Fruit fly (Drosophila melanogaster) whole organism, pupa: ENCODE results near the gene CG3630.
A peak's percentile ranks its signal among the peaks of the same experiment; 100 is the strongest.

Source experiments
- CG10348 ChIP-seq: fragments of 200-800 bp; sonication (Bioruptor generic); IDR thresholded peaks from 2 replicates; pipeline ENCODE4 v1.3.6; 2022; ENCODE audit warnings: missing biosample characterization, missing genetic modification characterization
- CG12605 ChIP-seq: fragments of 200-800 bp; sonication (Bioruptor generic); IDR thresholded peaks from 2 replicates; pipeline ENCODE4 v1.3.6; 2022; ENCODE audit warnings: missing biosample characterization, missing genetic modification characterization
- CG13204 ChIP-seq: fragments of 200-800 bp; sonication (Bioruptor generic); optimal IDR thresholded peaks from 2 replicates; lab custom pipeline; 2018; ENCODE audit warnings: missing biosample characterization, mild to moderate bottlenecking, missing genetic modification characterization, moderate library complexity
- CG14655 ChIP-seq: fragments of 200-800 bp; sonication (Bioruptor generic); optimal IDR thresholded peaks from 3 replicates; lab custom pipeline; 2017; ENCODE audit warnings: mild to moderate bottlenecking, missing biosample characterization, missing genetic modification reagents, missing genetic modification characterization
- CG15710 ChIP-seq: fragments of 200-800 bp; sonication (Bioruptor generic); optimal IDR thresholded peaks from 2 replicates; lab custom pipeline; 2018; ENCODE audit warnings: missing biosample characterization, mild to moderate bottlenecking, missing genetic modification characterization, moderate library complexity
- CG17806 ChIP-seq: fragments of 200-800 bp; sonication (Bioruptor generic); optimal IDR thresholded peaks from 2 replicates; lab custom pipeline; 2018; ENCODE audit warnings: missing biosample characterization, mild to moderate bottlenecking, missing genetic modification characterization, moderate library complexity
- CG32121 ChIP-seq: fragments of 200-800 bp; sonication (Bioruptor generic); IDR thresholded peaks from 2 replicates; pipeline ENCODE4 v1.3.6; 2022; ENCODE audit warnings: missing biosample characterization, missing genetic modification characterization
- CG34367 ChIP-seq: fragments of 200-800 bp; sonication (Bioruptor generic); optimal IDR thresholded peaks from 2 replicates; lab custom pipeline; 2018; ENCODE audit warnings: missing biosample characterization, mild to moderate bottlenecking, missing genetic modification characterization
- CG4496 ChIP-seq: fragments of 200-800 bp; sonication (Bioruptor generic); IDR thresholded peaks from 3 replicates; pipeline ENCODE4 v1.3.6; 2022; ENCODE audit warnings: missing biosample characterization, missing genetic modification characterization
- CG8159 ChIP-seq: fragments of 200-800 bp; sonication (Bioruptor generic); optimal IDR thresholded peaks from 3 replicates; lab custom pipeline; 2018; ENCODE audit warnings: missing biosample characterization, mild to moderate bottlenecking, missing genetic modification characterization, moderate library complexity
- CG8301 ChIP-seq: fragments of 200-800 bp; sonication (Bioruptor generic); optimal IDR thresholded peaks from 2 replicates; lab custom pipeline; 2018; ENCODE audit warnings: missing biosample characterization, mild to moderate bottlenecking, missing genetic modification characterization
- CG9948 ChIP-seq: fragments of 200-800 bp; sonication (Bioruptor generic); optimal IDR thresholded peaks from 2 replicates; lab custom pipeline; 2018; ENCODE audit warnings: missing biosample characterization, mild to moderate bottlenecking, missing genetic modification characterization, moderate library complexity
- D1 ChIP-seq: fragments of 200-800 bp; sonication (Bioruptor generic); optimal IDR thresholded peaks from 2 replicates; lab custom pipeline; 2018; ENCODE audit warnings: missing biosample characterization, mild to moderate bottlenecking, missing genetic modification characterization, moderate library complexity
- EcR ChIP-seq: fragments of 200-800 bp; sonication (Bioruptor generic); optimal IDR thresholded peaks from 3 replicates; lab custom pipeline; 2019; ENCODE audit warnings: missing biosample characterization, missing genetic modification characterization, mild to moderate bottlenecking, moderate library complexity, missing genetic modification reagents
- Ets98B ChIP-seq: fragments of 200-800 bp; sonication (Bioruptor generic); IDR thresholded peaks from 2 replicates; pipeline ENCODE4 v1.3.6; 2022; ENCODE audit warnings: missing biosample characterization, missing genetic modification characterization
- Pif1A ChIP-seq: fragments of 200-800 bp; sonication (Bioruptor generic); optimal IDR thresholded peaks from 3 replicates; lab custom pipeline; 2016; ENCODE audit warnings: missing biosample characterization, missing genetic modification characterization
- Pif1B ChIP-seq: fragments of 200-800 bp; sonication (Bioruptor generic); optimal IDR thresholded peaks from 3 replicates; lab custom pipeline; 2016; ENCODE audit warnings: missing biosample characterization, missing genetic modification characterization
- Snoo ChIP-seq: fragments of 200-800 bp; sonication (Bioruptor generic); optimal IDR thresholded peaks from 3 replicates; lab custom pipeline; 2017; ENCODE audit warnings: missing biosample characterization, mild to moderate bottlenecking, missing genetic modification characterization, inconsistent platforms
- fd96Ca ChIP-seq: fragments of 200-800 bp; sonication (Bioruptor generic); IDR thresholded peaks from 3 replicates; pipeline ENCODE4 v1.3.6; 2022; ENCODE audit warnings: missing biosample characterization, missing genetic modification characterization
- gl ChIP-seq: fragments of 200-800 bp; sonication (Bioruptor generic); optimal IDR thresholded peaks from 2 replicates; lab custom pipeline; 2018; ENCODE audit warnings: missing biosample characterization, mild to moderate bottlenecking, missing genetic modification characterization
- rn ChIP-seq: fragments of 200-800 bp; sonication (Bioruptor generic); IDR thresholded peaks from 2 replicates; pipeline ENCODE4 v1.3.6; 2022; ENCODE audit warnings: missing biosample characterization, missing genetic modification characterization

Gene CG3630

dm6 chrX:2135868-2136787 is 25.9 kb upstream of the CG3630 start:
- TF ChIP-seq Pif1B (no peak), CG9948 (tag; lab: Kevin White, UChicago) (no peak), CG15710 (no peak), CG10348 (GFP tag; lab: Robert Waterston, UW) (peak; percentile 43; the same call in 1 of the 2 replicates), fd96Ca (GFP tag; lab: Robert Waterston, UW) (peak; percentile 56), CG4496 (GFP tag; lab: Robert Waterston, UW) (peak; percentile 24; the same call in 1 of the 3 replicates), Snoo (tag; lab: Kevin White, UChicago) (no peak), CG17806 (tag; lab: Kevin White, UChicago) (no peak), rn (GFP tag; lab: Robert Waterston, UW) (no peak), CG32121 (GFP tag; lab: Robert Waterston, UW) (peak; percentile 7; the same call in 1 of the 2 replicates), gl (tag; lab: Kevin White, UChicago) (no peak), CG8301 (tag; lab: Kevin White, UChicago) (peak; percentile 7), CG12605 (GFP tag; lab: Robert Waterston, UW) (no peak), CG14655 (GFP tag; lab: Kevin White, UChicago) (no peak), CG34367 (tag; lab: Kevin White, UChicago) (no peak), Ets98B (no peak; the same call in 1 of the 2 replicates), EcR (GFP tag; lab: Kevin White, UChicago) (no peak), CG13204 (GFP tag; lab: Kevin White, UChicago) (no peak), CG8159 (tag; lab: Kevin White, UChicago) (peak; percentile 22), D1 (tag; lab: Kevin White, UChicago) (peak; percentile 22), Pif1A (GFP tag; lab: Kevin White, UChicago) (no peak)

dm6 chrX:2136831-2137452 is 25.1 kb upstream of the CG3630 start:
- TF ChIP-seq fd96Ca (GFP tag; lab: Robert Waterston, UW) (peak; percentile 100), CG8301 (tag; lab: Kevin White, UChicago) (peak; percentile 100), rn (GFP tag; lab: Robert Waterston, UW) (peak; percentile 99), CG8159 (tag; lab: Kevin White, UChicago) (peak; percentile 99), Pif1A (GFP tag; lab: Kevin White, UChicago) (peak; percentile 100), CG32121 (GFP tag; lab: Robert Waterston, UW) (peak; percentile 100), CG34367 (tag; lab: Kevin White, UChicago) (peak; percentile 100), CG14655 (GFP tag; lab: Kevin White, UChicago) (peak; percentile 100), Pif1B (peak; percentile 99), CG15710 (peak; percentile 100), CG10348 (GFP tag; lab: Robert Waterston, UW) (peak; percentile 99), D1 (tag; lab: Kevin White, UChicago) (peak; percentile 93), Snoo (tag; lab: Kevin White, UChicago) (peak; percentile 99), CG13204 (GFP tag; lab: Kevin White, UChicago) (peak; percentile 98), CG12605 (GFP tag; lab: Robert Waterston, UW) (peak; percentile 99), EcR (GFP tag; lab: Kevin White, UChicago) (peak; percentile 68), CG9948 (tag; lab: Kevin White, UChicago) (peak; percentile 100), CG17806 (tag; lab: Kevin White, UChicago) (peak; percentile 100), CG4496 (GFP tag; lab: Robert Waterston, UW) (peak; percentile 100), gl (tag; lab: Kevin White, UChicago) (peak; percentile 98), Ets98B (peak; percentile 100)

dm6 chrX:2137587-2138341 is 24.2 kb upstream of the CG3630 start:
- peak; percentile 97 for TF ChIP-seq Pif1B
- TF ChIP-seq EcR (GFP tag; lab: Kevin White, UChicago), result peak; percentile 37
- peak; percentile 99 for TF ChIP-seq CG34367 (tag; lab: Kevin White, UChicago)
- peak; percentile 94 for TF ChIP-seq CG10348 (GFP tag; lab: Robert Waterston, UW)
- TF ChIP-seq fd96Ca (GFP tag; lab: Robert Waterston, UW), result peak; percentile 88
- peak; percentile 99 for TF ChIP-seq CG9948 (tag; lab: Kevin White, UChicago)
- TF ChIP-seq CG12605 (GFP tag; lab: Robert Waterston, UW), result peak; percentile 96
- peak; percentile 99 for TF ChIP-seq CG17806 (tag; lab: Kevin White, UChicago)
- TF ChIP-seq D1 (tag; lab: Kevin White, UChicago), result peak; percentile 99
- TF ChIP-seq CG8301 (tag; lab: Kevin White, UChicago), result peak; percentile 99
- peak; percentile 98 for TF ChIP-seq CG4496 (GFP tag; lab: Robert Waterston, UW)
- peak; percentile 98 for TF ChIP-seq CG14655 (GFP tag; lab: Kevin White, UChicago)
- TF ChIP-seq Snoo (tag; lab: Kevin White, UChicago), result peak; percentile 97
- TF ChIP-seq CG8159 (tag; lab: Kevin White, UChicago), result peak; percentile 99
- peak; percentile 97 for TF ChIP-seq Pif1A (GFP tag; lab: Kevin White, UChicago)
- peak; percentile 97 for TF ChIP-seq gl (tag; lab: Kevin White, UChicago)
- peak; percentile 97 for TF ChIP-seq Ets98B
- peak; percentile 99 for TF ChIP-seq CG15710
- TF ChIP-seq CG13204 (GFP tag; lab: Kevin White, UChicago), result peak; percentile 96
- peak; percentile 99 for TF ChIP-seq CG32121 (GFP tag; lab: Robert Waterston, UW)
- TF ChIP-seq rn (GFP tag; lab: Robert Waterston, UW), result peak; percentile 88
- TF ChIP-seq, all 21 proteins: peak for 21

- TF ChIP-seq CG14655 (GFP tag; lab: Kevin White, UChicago), result no peak
- no peak for TF ChIP-seq gl (tag; lab: Kevin White, UChicago)
- no peak for TF ChIP-seq CG8301 (tag; lab: Kevin White, UChicago)
- TF ChIP-seq CG13204 (GFP tag; lab: Kevin White, UChicago), result no peak
- TF ChIP-seq CG32121 (GFP tag; lab: Robert Waterston, UW), result no peak
- TF ChIP-seq D1 (tag; lab: Kevin White, UChicago), result no peak
- no peak for TF ChIP-seq Pif1A (GFP tag; lab: Kevin White, UChicago)
- no peak for TF ChIP-seq Snoo (tag; lab: Kevin White, UChicago)
- no peak for TF ChIP-seq CG17806 (tag; lab: Kevin White, UChicago)
- no peak for TF ChIP-seq rn (GFP tag; lab: Robert Waterston, UW)
- TF ChIP-seq EcR (GFP tag; lab: Kevin White, UChicago), result no peak
- no peak for TF ChIP-seq Pif1B
- TF ChIP-seq CG10348 (GFP tag; lab: Robert Waterston, UW), result no peak
- no peak for TF ChIP-seq fd96Ca (GFP tag; lab: Robert Waterston, UW)
- no peak for TF ChIP-seq CG9948 (tag; lab: Kevin White, UChicago)
- no peak for TF ChIP-seq CG15710
- TF ChIP-seq Ets98B, result no peak
- no peak for TF ChIP-seq CG12605 (GFP tag; lab: Robert Waterston, UW)
- TF ChIP-seq CG8159 (tag; lab: Kevin White, UChicago), result no peak
These were observed 23.8 kb upstream of the CG3630 start, which contains the start of gene ph-p for dm6 chrX:2138342-2138416. Gene ph-p (minus strand): TSS chrX:2138371.
